Fruit fly (Drosophila melanogaster) whole organism, embryonic: ENCODE data around the gene Ufl1.

Experiments
- Asciz ChIP-seq: fragments of 200-800 bp; sonication (Bioruptor generic); optimal IDR thresholded peaks from 2 replicates; lab custom pipeline; 2017; ENCODE audit warnings: missing biosample characterization, mild to moderate bottlenecking, missing genetic modification characterization, missing genetic modification reagents
- B-H2 ChIP-seq: fragments of 200-800 bp; sonication (Bioruptor generic); optimal IDR thresholded peaks from 2 replicates; lab custom pipeline; 2018; ENCODE audit warnings: missing biosample characterization, mild to moderate bottlenecking, missing genetic modification characterization
- Bgb ChIP-seq: fragments of 200-800 bp; sonication (Bioruptor generic); IDR thresholded peaks from 2 replicates; pipeline ENCODE4 v1.3.6; 2022; ENCODE audit warnings: missing biosample characterization, missing genetic modification characterization; ENCODE audit not compliant: partially characterized antibody
- BtbVII ChIP-seq: fragments of 200-800 bp; sonication (Bioruptor generic); optimal IDR thresholded peaks from 3 replicates; lab custom pipeline; 2017; ENCODE audit warnings: missing biosample characterization, mild to moderate bottlenecking, missing genetic modification characterization
- CG10321 ChIP-seq: fragments of 200-800 bp; sonication (Bioruptor generic); IDR thresholded peaks from 2 replicates; pipeline ENCODE4 v1.3.6; 2022; ENCODE audit warnings: missing biosample characterization, missing genetic modification characterization
- CG11093 ChIP-seq: fragments of 200-800 bp; sonication (Bioruptor generic); IDR thresholded peaks from 3 replicates; pipeline ENCODE4 v1.3.6; 2022; ENCODE audit warnings: missing biosample characterization, missing genetic modification characterization
- CG11398 ChIP-seq: fragments of 200-800 bp; sonication (Bioruptor generic); optimal IDR thresholded peaks from 2 replicates; lab custom pipeline; 2016; ENCODE audit warnings: missing biosample characterization, missing genetic modification characterization
- CG11695 ChIP-seq: fragments of 200-800 bp; sonication (Bioruptor generic); IDR thresholded peaks from 3 replicates; pipeline ENCODE4 v1.3.6; 2022; ENCODE audit warnings: missing biosample characterization, missing genetic modification characterization
- CG12769 ChIP-seq: fragments of 200-800 bp; sonication (Bioruptor generic); optimal IDR thresholded peaks from 2 replicates; lab custom pipeline; 2019; ENCODE audit warnings: missing biosample characterization, mild to moderate bottlenecking, missing genetic modification characterization, moderate library complexity
- CG13287 ChIP-seq: fragments of 200-800 bp; sonication (Bioruptor generic); IDR thresholded peaks from 2 replicates; pipeline ENCODE4 v1.3.6; 2022; ENCODE audit warnings: missing biosample characterization, missing genetic modification characterization; ENCODE audit not compliant: partially characterized antibody
- CG13775 ChIP-seq: fragments of 200-800 bp; sonication (Bioruptor generic); optimal IDR thresholded peaks from 3 replicates; lab custom pipeline; 2017; ENCODE audit warnings: missing biosample characterization, mild to moderate bottlenecking, missing genetic modification characterization
- CG14860 ChIP-seq: fragments of 200-800 bp; sonication (Bioruptor generic); IDR thresholded peaks from 3 replicates; pipeline ENCODE4 v1.3.6; 2022; ENCODE audit warnings: missing biosample characterization, missing genetic modification characterization; ENCODE audit not compliant: partially characterized antibody
- CG15601 ChIP-seq: fragments of 200-800 bp; sonication (Bioruptor generic); optimal IDR thresholded peaks from 3 replicates; lab custom pipeline; 2019; ENCODE audit warnings: missing biosample characterization, mild to moderate bottlenecking, missing genetic modification characterization, moderate library complexity
- CG17568 ChIP-seq: fragments of 200-800 bp; sonication (Bioruptor generic); optimal IDR thresholded peaks from 2 replicates; lab custom pipeline; 2018; ENCODE audit warnings: missing biosample characterization, mild to moderate bottlenecking, missing genetic modification characterization, moderate library complexity
- CG18011 ChIP-seq: fragments of 200-800 bp; sonication (Bioruptor generic); optimal IDR thresholded peaks from 2 replicates; lab custom pipeline; 2017; ENCODE audit warnings: missing biosample characterization, missing genetic modification characterization, mild to moderate bottlenecking, moderate library complexity, missing genotype
- CG2202 ChIP-seq: fragments of 200-800 bp; sonication (Bioruptor generic); optimal IDR thresholded peaks from 2 replicates; lab custom pipeline; 2018; ENCODE audit warnings: missing biosample characterization, mild to moderate bottlenecking, missing genetic modification characterization
- CG30431 ChIP-seq: fragments of 200-800 bp; sonication (Bioruptor generic); optimal IDR thresholded peaks from 2 replicates; lab custom pipeline; 2017; ENCODE audit warnings: missing biosample characterization, missing genetic modification characterization
- CG4360 ChIP-seq: fragments of 200-800 bp; sonication (Bioruptor generic); IDR thresholded peaks from 2 replicates; pipeline ENCODE4 v1.3.6; 2022; ENCODE audit warnings: missing biosample characterization, missing genetic modification characterization
- CG4424 ChIP-seq: fragments of 200-800 bp; sonication (Bioruptor generic); optimal IDR thresholded peaks from 3 replicates; lab custom pipeline; 2016; ENCODE audit warnings: missing biosample characterization, missing genetic modification characterization
- CG5953 ChIP-seq: fragments of 200-800 bp; sonication (Bioruptor generic); IDR thresholded peaks from 2 replicates; pipeline ENCODE4 v1.3.6; 2022; ENCODE audit warnings: missing biosample characterization, missing genetic modification characterization
- CG8944 ChIP-seq: fragments of 200-800 bp; sonication (Bioruptor generic); optimal IDR thresholded peaks from 3 replicates; lab custom pipeline; 2016; ENCODE audit warnings: missing biosample characterization, missing genetic modification characterization
- CG9215 ChIP-seq: fragments of 200-800 bp; sonication (Bioruptor generic); IDR thresholded peaks from 2 replicates; pipeline ENCODE4 v1.3.6; 2022; ENCODE audit warnings: missing biosample characterization, missing genetic modification characterization
- Drgx ChIP-seq: fragments of 200-800 bp; sonication (Bioruptor generic); IDR thresholded peaks from 2 replicates; pipeline ENCODE4 v1.3.6; 2022; ENCODE audit warnings: missing biosample characterization, missing genetic modification characterization
- E2f1 ChIP-seq: fragments of 200-800 bp; sonication (Bioruptor generic); IDR thresholded peaks from 2 replicates; pipeline ENCODE4 v1.3.6; 2022; ENCODE audit warnings: missing biosample characterization, missing genetic modification characterization
- HLH54F ChIP-seq: fragments of 200-800 bp; sonication (Bioruptor generic); optimal IDR thresholded peaks from 3 replicates; lab custom pipeline; 2016; ENCODE audit warnings: missing biosample characterization, missing genetic modification characterization
- HLHmδ ChIP-seq: fragments of 200-800 bp; sonication (Bioruptor generic); optimal IDR thresholded peaks from 2 replicates; lab custom pipeline; 2018; ENCODE audit warnings: missing biosample characterization, mild to moderate bottlenecking, missing genetic modification characterization, moderate library complexity
- Jarid2 ChIP-seq: fragments of 200-800 bp; sonication (Bioruptor generic); optimal IDR thresholded peaks from 3 replicates; lab custom pipeline; 2017; ENCODE audit warnings: mild to moderate bottlenecking, missing biosample characterization, missing genetic modification reagents, missing genetic modification characterization
- MESR4 ChIP-seq: fragments of 200-800 bp; sonication (Bioruptor generic); optimal IDR thresholded peaks from 2 replicates; lab custom pipeline; 2018; ENCODE audit warnings: missing biosample characterization, mild to moderate bottlenecking, missing genetic modification characterization, moderate library complexity
- Mrtf ChIP-seq: fragments of 200-800 bp; sonication (Bioruptor generic); IDR thresholded peaks from 3 replicates; pipeline ENCODE4 v1.3.6; 2022; ENCODE audit warnings: missing biosample characterization, missing genetic modification characterization
- Nf-YC ChIP-seq: fragments of 200-800 bp; optimal IDR thresholded peaks from 3 replicates; lab custom pipeline; 2019; ENCODE audit warnings: missing biosample characterization, mild to moderate bottlenecking, missing genetic modification characterization, moderate library complexity
- PHDP ChIP-seq: fragments of 200-800 bp; sonication (Bioruptor generic); optimal IDR thresholded peaks from 3 replicates; lab custom pipeline; 2018; ENCODE audit warnings: missing biosample characterization, mild to moderate bottlenecking, missing genetic modification characterization, moderate library complexity
- aop ChIP-seq: fragments of 200-800 bp; sonication (Bioruptor generic); IDR thresholded peaks from 2 replicates; pipeline ENCODE4 v1.3.6; 2022; ENCODE audit warnings: missing biosample characterization, missing genetic modification characterization
- ato ChIP-seq: fragments of 200-800 bp; sonication (Bioruptor generic); IDR thresholded peaks from 2 replicates; pipeline ENCODE4 v1.3.6; 2022; ENCODE audit warnings: missing biosample characterization, missing genetic modification characterization; ENCODE audit not compliant: partially characterized antibody
- cad ChIP-seq: fragments of >200 bp; optimal IDR thresholded peaks from 2 replicates; lab custom pipeline; 2017; ENCODE audit warnings: missing biosample characterization, missing genetic modification characterization
- cg ChIP-seq: fragments of 200-800 bp; sonication (Bioruptor generic); optimal IDR thresholded peaks from 3 replicates; lab custom pipeline; 2019; ENCODE audit warnings: missing biosample characterization, mild to moderate bottlenecking, missing genetic modification characterization, moderate library complexity
- crol ChIP-seq: fragments of 200-800 bp; sonication (Bioruptor generic); IDR thresholded peaks from 2 replicates; pipeline ENCODE4 v1.3.6; 2022; ENCODE audit warnings: missing biosample characterization, missing genetic modification characterization
- disco-r ChIP-seq: fragments of 200-800 bp; sonication (Bioruptor generic); optimal IDR thresholded peaks from 2 replicates; lab custom pipeline; 2016; ENCODE audit warnings: missing biosample characterization, missing genetic modification characterization
- dpn ChIP-seq, 2 experiments: fragments of 200-800 bp; sonication (Bioruptor generic); optimal IDR thresholded peaks; 3 replicates each; lab custom pipeline; 2016; ENCODE audit warnings: missing biosample characterization in 2 of 2, missing genetic modification characterization in 2 of 2
- ewg ChIP-seq: fragments of 200-800 bp; sonication (Bioruptor generic); optimal IDR thresholded peaks from 3 replicates; lab custom pipeline; 2017; ENCODE audit warnings: mild to moderate bottlenecking, missing biosample characterization, missing genetic modification reagents, missing genetic modification characterization
- gt ChIP-seq: fragments of 200-800 bp; sonication (Bioruptor generic); IDR thresholded peaks from 2 replicates; pipeline ENCODE4 v1.3.6; 2022; ENCODE audit warnings: missing biosample characterization, missing genetic modification characterization
- hbn ChIP-seq: fragments of 200-800 bp; sonication (Bioruptor generic); IDR thresholded peaks from 2 replicates; pipeline ENCODE4 v1.3.6; 2022; ENCODE audit warnings: missing biosample characterization, missing genetic modification characterization; ENCODE audit not compliant: partially characterized antibody
- jumu ChIP-seq: fragments of 200-800 bp; sonication (Bioruptor generic); optimal IDR thresholded peaks from 3 replicates; lab custom pipeline; 2016; ENCODE audit warnings: missing biosample characterization, missing genetic modification characterization
- org-1 ChIP-seq: fragments of 200-800 bp; sonication (Bioruptor generic); optimal IDR thresholded peaks from 2 replicates; lab custom pipeline; 2017; ENCODE audit warnings: missing biosample characterization, missing genetic modification characterization
- otp ChIP-seq: fragments of 200-800 bp; sonication (Bioruptor generic); IDR thresholded peaks from 3 replicates; pipeline ENCODE4, ENCODE4 v1.3.6; 2022; ENCODE audit warnings: missing biosample characterization, missing genetic modification characterization
- slou ChIP-seq: fragments of 200-800 bp; sonication (Bioruptor generic); optimal IDR thresholded peaks from 3 replicates; lab custom pipeline; 2016; ENCODE audit warnings: missing biosample characterization, missing genetic modification characterization
- sqz ChIP-seq: fragments of 200-800 bp; sonication (Bioruptor generic); optimal IDR thresholded peaks from 3 replicates; lab custom pipeline; 2018; ENCODE audit warnings: missing biosample characterization, mild to moderate bottlenecking, missing genetic modification characterization
- twi ChIP-seq: fragments of 200-800 bp; optimal IDR thresholded peaks from 2 replicates; lab custom pipeline; 2019; ENCODE audit warnings: missing biosample characterization, mild to moderate bottlenecking, missing genetic modification characterization, moderate library complexity
- wek ChIP-seq: fragments of 200-800 bp; sonication (Bioruptor generic); optimal IDR thresholded peaks from 3 replicates; lab custom pipeline; 2018; ENCODE audit warnings: missing biosample characterization, mild to moderate bottlenecking, missing genetic modification characterization, moderate library complexity
- zen ChIP-seq: fragments of 200-800 bp; sonication (Bioruptor generic); optimal IDR thresholded peaks from 3 replicates; lab custom pipeline; 2018; ENCODE audit warnings: missing biosample characterization, mild to moderate bottlenecking, missing genetic modification characterization, moderate library complexity
- zf30C ChIP-seq: fragments of 200-800 bp; sonication (Bioruptor generic); optimal IDR thresholded peaks from 3 replicates; lab custom pipeline; 2018; ENCODE audit warnings: missing biosample characterization, mild to moderate bottlenecking, missing genetic modification characterization

Gene Ufl1

dm6 chr3R:7089522-7090336 lies 15.5 kb upstream of the Ufl1 start (continued):
- TF ChIP-seq CG14860 (GFP tag; lab: Robert Waterston, UW) (no peak), CG17568 (GFP tag; lab: Kevin White, UChicago) (no peak), Drgx (GFP tag; lab: Robert Waterston, UW) (no peak), CG8944 (no peak), CG12769 (tag; lab: Kevin White, UChicago) (peak; percentile 23), E2f1 (no peak), CG13775 (GFP tag; lab: Kevin White, UChicago) (no peak), CG4360 (GFP tag; lab: Robert Waterston, UW) (peak; percentile 42; the same call in 1 of the 2 replicates), Bgb (GFP tag; lab: Robert Waterston, UW) (no peak), CG10321 (GFP tag; lab: Robert Waterston, UW) (no peak), CG4424 (GFP tag; lab: Kevin White, UChicago) (no peak), CG9215 (no peak), gt (GFP tag; lab: Robert Waterston, UW) (no peak), CG2202 (tag; lab: Kevin White, UChicago) (no peak), CG30431 (GFP tag; lab: Kevin White, UChicago) (no peak), MESR4 (GFP tag; lab: Kevin White, UChicago) (peak; percentile 19), jumu (GFP tag; lab: Kevin White, UChicago) (no peak), CG15601 (tag; lab: Kevin White, UChicago) (no peak), dpn (GFP tag; optimal IDR thresholded peaks at IDR 0.05; lab: Kevin White, UChicago) (no peak), Asciz (GFP tag; lab: Kevin White, UChicago) (no peak), hbn (GFP tag; lab: Robert Waterston, UW) (no peak), twi (peak; percentile 81), aop (GFP tag; lab: Robert Waterston, UW) (no peak), zen (tag; lab: Kevin White, UChicago) (no peak), sqz (GFP tag; lab: Kevin White, UChicago) (no peak), Nf-YC (tag; lab: Kevin White, UChicago) (no peak), CG11093 (no peak), CG13287 (GFP tag; lab: Robert Waterston, UW) (no peak), cg (GFP tag; lab: Kevin White, UChicago) (peak; percentile 75), PHDP (tag; lab: Kevin White, UChicago) (no peak), cad (GFP tag; lab: Kevin White, UChicago) (no peak), crol (GFP tag; lab: Robert Waterston, UW) (no peak), wek (GFP tag; lab: Kevin White, UChicago) (no peak), otp (no peak), disco-r (GFP tag; lab: Kevin White, UChicago) (no peak), ewg (GFP tag; lab: Kevin White, UChicago) (no peak), zf30C (GFP tag; lab: Kevin White, UChicago) (no peak), CG11398 (GFP tag; lab: Kevin White, UChicago) (no peak), CG18011 (GFP tag; lab: Kevin White, UChicago) (no peak), org-1 (GFP tag; lab: Kevin White, UChicago) (no peak), CG11695 (no peak), ato (GFP tag; lab: Robert Waterston, UW) (no peak), Mrtf (GFP tag; lab: Robert Waterston, UW) (no peak), B-H2 (no peak), HLHmδ (GFP tag; lab: Kevin White, UChicago) (peak; percentile 61), CG5953 (GFP tag; lab: Robert Waterston, UW) (no peak), HLH54F (no peak), slou (no peak), BtbVII (peak; percentile 17), Jarid2 (GFP tag; lab: Kevin White, UChicago) (no peak)
